Worm (Caenorhabditis elegans): Measurements from ENCODE around the gene C16D9.6.

DNA sequence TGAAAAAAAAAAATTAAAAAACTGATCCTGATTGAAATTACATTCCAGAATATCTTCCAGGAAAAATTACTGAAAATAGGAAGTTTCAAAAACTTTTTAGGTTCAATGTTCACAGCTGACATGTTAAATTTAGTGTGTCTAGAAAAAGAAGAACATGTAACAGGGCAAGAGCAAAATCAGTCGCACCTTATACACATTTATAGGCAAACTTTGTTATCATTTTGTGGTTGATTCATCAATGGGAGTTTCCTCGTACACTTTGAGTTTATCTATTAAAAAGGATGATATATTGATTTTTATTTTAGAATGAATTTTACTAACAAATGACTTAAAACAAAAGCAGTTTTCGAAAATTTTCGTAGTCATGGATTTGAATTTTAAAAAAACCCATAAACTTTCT, 6.9 kb downstream of the C16D9.6 start:
- TF ChIP-seq fkh-10 (GFP tag; optimal IDR thresholded peaks at IDR 0.05) (no peak), ceh-48 (tag; optimal IDR thresholded peaks at IDR 0.05) (no peak), odd-2 (tag; optimal IDR thresholded peaks at IDR 0.05) (no peak), nhr-11 (tag; optimal IDR thresholded peaks at IDR 0.05) (no peak), sox-2 (GFP tag; IDR thresholded peaks at IDR 0.05) (no peak), gmeb-2 (tag; optimal IDR thresholded peaks at IDR 0.05) (no peak), hlh-15 (tag; optimal IDR thresholded peaks at IDR 0.05) (no peak), ama-1 (optimal IDR thresholded peaks at IDR 0.05) (no peak), ceh-24 (tag; optimal IDR thresholded peaks at IDR 0.05) (no peak), lim-6 (tag; optimal IDR thresholded peaks at IDR 0.05) (no peak), lin-11 (tag; optimal IDR thresholded peaks at IDR 0.05) (no peak), elt-2 (tag; optimal IDR thresholded peaks at IDR 0.05) (no peak), ceh-18 (tag; optimal IDR thresholded peaks at IDR 0.05) (no peak), K02D7.2 (tag; optimal IDR thresholded peaks at IDR 0.05) (no peak)

Data from whole organism, late embryonic.